Fruit fly (Drosophila melanogaster): ENCODE data around the gene CG43133.
A peak's percentile ranks its signal among the peaks of the same experiment; 100 is the strongest.

CG43133 gene

DNA sequence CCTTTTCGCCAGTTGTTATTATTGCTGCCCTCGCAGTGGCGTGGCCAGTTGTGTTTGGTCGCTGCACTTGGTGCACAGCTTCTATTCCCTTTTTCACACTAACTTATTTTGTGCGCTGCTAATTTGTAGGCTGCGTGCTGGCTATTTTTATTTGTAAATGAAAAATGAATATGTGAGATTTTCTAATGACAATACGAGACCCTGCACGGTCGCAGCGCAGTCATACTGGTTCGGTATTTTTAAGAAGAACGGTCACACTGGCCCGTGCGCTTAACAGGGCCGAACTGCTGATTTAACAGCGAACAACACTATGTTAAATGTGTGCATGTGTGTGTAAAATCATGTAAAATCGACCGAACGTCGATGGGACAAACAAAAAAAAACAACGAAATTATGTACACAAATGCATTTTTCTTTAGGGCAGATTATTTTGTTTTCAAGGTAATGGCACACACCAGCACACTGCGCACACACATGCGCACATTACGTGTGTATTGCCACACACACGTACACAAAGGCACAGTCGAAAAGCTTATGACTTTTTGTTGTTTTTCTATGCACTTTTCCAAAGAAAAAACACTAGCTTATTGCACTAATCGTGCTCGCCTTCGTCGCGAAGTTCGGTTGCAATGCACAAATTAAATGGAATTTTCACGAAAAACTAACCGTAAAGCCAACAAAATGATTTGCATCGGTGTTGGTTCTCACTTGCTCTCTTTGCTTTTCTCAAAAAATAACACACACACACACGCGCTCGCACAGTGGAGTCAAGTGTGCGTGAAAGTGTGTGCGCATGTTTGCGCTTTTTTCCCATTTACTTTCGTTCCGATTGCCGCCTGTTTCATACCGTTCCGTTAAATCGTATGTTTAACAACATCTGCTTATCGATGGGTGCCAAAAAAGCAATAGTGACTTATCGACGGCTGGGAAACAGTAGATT is 7.2 kb upstream of the CG43133 start, which contains the start of gene ari-1 (continued):
- TF ChIP-seq MBD-R2 (GFP tag; IDR thresholded peaks at IDR 0.05) (peak; percentile 35; the same call in 1 of the 2 replicates), ro (GFP tag; IDR thresholded peaks at IDR 0.05) (no peak), CG31441 (GFP tag; IDR thresholded peaks at IDR 0.05) (no peak), CG2116 (GFP tag; optimal IDR thresholded peaks at IDR 0.05) (peak; percentile 36), croc (GFP tag; conservative IDR thresholded peaks at IDR 0.05) (no peak), Fer1 (GFP tag; optimal IDR thresholded peaks at IDR 0.05) (peak; percentile 1), gt (GFP tag; IDR thresholded peaks at IDR 0.05) (no peak), CG3838 (GFP tag; optimal IDR thresholded peaks at IDR 0.05) (no peak), Hmr (GFP tag; optimal IDR thresholded peaks at IDR 0.05) (peak; percentile 9), E2f2 (GFP tag; IDR thresholded peaks at IDR 0.05) (peak; percentile 18; the same call in 1 of the 2 replicates), pzg (GFP tag; optimal IDR thresholded peaks at IDR 0.05) (peak; percentile 60), CG9727 (GFP tag; optimal IDR thresholded peaks at IDR 0.05) (no peak), BEAF-32 (GFP tag; optimal IDR thresholded peaks at IDR 0.05) (peak; percentile 54), CG9932 (GFP tag; IDR thresholded peaks at IDR 0.05) (no peak), CG3407 (GFP tag; optimal IDR thresholded peaks at IDR 0.05) (no peak), Vsx1 (GFP tag; optimal IDR thresholded peaks at IDR 0.05) (no peak), crp (GFP tag; optimal IDR thresholded peaks at IDR 0.05) (peak in 1 of 2 experiments; percentile 82), ftz-f1 (GFP tag; optimal IDR thresholded peaks at IDR 0.05) (peak; percentile 21), CG16813 (GFP tag; IDR thresholded peaks at IDR 0.05; ENCODE audit: partially characterized antibody) (peak; percentile 46), CG12659 (GFP tag; optimal IDR thresholded peaks at IDR 0.05) (peak; percentile 31), H15 (GFP tag; IDR thresholded peaks at IDR 0.05) (no peak), C15 (GFP tag; IDR thresholded peaks at IDR 0.05) (no peak), hb (GFP tag; IDR thresholded peaks at IDR 0.05; ENCODE audit: partially characterized antibody) (0 out of 3 replicates have a peak, but pooled peaks have one; percentile 55), inv (GFP tag; IDR thresholded peaks at IDR 0.05; ENCODE audit: partially characterized antibody) (0 out of 2 replicates have a peak, but pooled peaks have one; percentile 10), Fer3 (tag; optimal IDR thresholded peaks at IDR 0.05) (no peak), CG5953 (GFP tag; IDR thresholded peaks at IDR 0.05) (no peak), Rfx (GFP tag; IDR thresholded peaks at IDR 0.05) (0 out of 2 replicates have a peak, but pooled peaks have one; percentile 11), Sry-δ (GFP tag; optimal IDR thresholded peaks at IDR 0.05) (peak; percentile 10), CG4707 (GFP tag; optimal IDR thresholded peaks at IDR 0.05) (peak; percentile 95), Gug (GFP tag; IDR thresholded peaks at IDR 0.05) (peak; percentile 5; the same call in 1 of the 4 replicates), sens (GFP tag) (peak; percentile 66), CG8478 (optimal IDR thresholded peaks at IDR 0.05) (peak; percentile 96), pum (GFP tag; optimal IDR thresholded peaks at IDR 0.05) (no peak), HLH4C (GFP tag; IDR thresholded peaks at IDR 0.05; ENCODE audit: partially characterized antibody) (peak; percentile 47; the same call in 2 of the 3 replicates), CG4617 (GFP tag; optimal IDR thresholded peaks at IDR 0.05; ENCODE audit: borderline replicate concordance) (peak; percentile 50), Chrac-16 (GFP tag; optimal IDR thresholded peaks at IDR 0.05) (no peak), klu (GFP tag; IDR thresholded peaks at IDR 0.05) (no peak), CG10267 (tag; optimal IDR thresholded peaks at IDR 0.05) (peak; percentile 40), CG7928 (GFP tag; optimal IDR thresholded peaks at IDR 0.05) (peak; percentile 68), Camta (GFP tag; optimal IDR thresholded peaks at IDR 0.05) (no peak), CG2678 (tag; optimal IDR thresholded peaks at IDR 0.05) (no peak), Gsc (GFP tag; IDR thresholded peaks at IDR 0.05) (no peak), cg (GFP tag; optimal IDR thresholded peaks at IDR 0.05) (peak; percentile 97), Scr (GFP tag; IDR thresholded peaks at IDR 0.05; ENCODE audit: partially characterized antibody) (peak; percentile 19; the same call in 1 of the 2 replicates), tna (GFP tag; IDR thresholded peaks at IDR 0.05; ENCODE audit: partially characterized antibody) (peak; percentile 47), Deaf1 (tag; optimal IDR thresholded peaks at IDR 0.05) (peak; percentile 16), Med (GFP tag) (peak; percentile 76), YL-1 (GFP tag; optimal IDR thresholded peaks at IDR 0.05) (peak; percentile 58)
